Worm (Caenorhabditis elegans): ENCODE data around the gene chin-1.

chin-1 gene

ce11 chrIII:1053067-1053466, 16.1 kb upstream of the chin-1 start, which contains the start of gene fbxo-11.2:
fbxo-11.2 (minus strand) TSS chrIII:1053242.
- TF ChIP-seq sox-2 (GFP tag; IDR thresholded peaks at IDR 0.05) (peak; percentile 57), ceh-19 (GFP tag; optimal IDR thresholded peaks at IDR 0.05) (peak; percentile 2), K02D7.2 (tag; optimal IDR thresholded peaks at IDR 0.05) (no peak)

ce11 chrIII:1052291-1052690, 15.3 kb upstream of the chin-1 start:
- TF ChIP-seq dve-1 (tag; optimal IDR thresholded peaks at IDR 0.05) = peak; percentile 97
- no peak for TF ChIP-seq ref-2 (tag; optimal IDR thresholded peaks at IDR 0.05)

DNA sequence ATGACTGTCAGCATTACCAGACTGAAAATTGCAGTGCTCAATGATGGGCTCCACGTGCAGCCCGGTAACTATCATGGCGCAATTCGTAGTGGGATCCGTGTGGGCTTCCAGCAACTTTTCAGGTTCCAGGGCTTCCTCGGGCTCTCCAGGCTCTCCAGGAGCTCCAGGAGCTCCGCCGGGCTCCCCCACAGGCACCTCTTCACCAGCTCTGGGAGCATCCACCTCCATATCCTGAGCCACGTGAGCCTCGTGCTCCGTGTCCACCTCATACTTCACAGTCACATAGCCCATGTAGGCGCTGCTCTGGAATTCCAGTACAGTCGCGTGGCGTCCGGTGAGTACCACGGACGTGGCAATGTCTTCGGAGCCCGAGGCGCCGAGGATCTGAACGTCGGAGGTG, 14.9 kb upstream of the chin-1 start:
- TF ChIP-seq mec-3 (tag; optimal IDR thresholded peaks at IDR 0.05; ENCODE audit: borderline replicate concordance) (peak; percentile 35), lin-11 (tag; optimal IDR thresholded peaks at IDR 0.05) (no peak), zip-5 (tag; optimal IDR thresholded peaks at IDR 0.05) (no peak), fkh-6 (tag; optimal IDR thresholded peaks at IDR 0.05) (no peak), pqm-1 (tag; optimal IDR thresholded peaks at IDR 0.05) (no peak)

- no peak for TF ChIP-seq lim-6 (tag; optimal IDR thresholded peaks at IDR 0.05)
- no peak for TF ChIP-seq elt-2 (tag; optimal IDR thresholded peaks at IDR 0.05)
- no peak for TF ChIP-seq unc-86 (tag; optimal IDR thresholded peaks at IDR 0.05)
- no peak for TF ChIP-seq ceh-48 (tag; optimal IDR thresholded peaks at IDR 0.05)
- TF ChIP-seq ceh-19 (GFP tag; optimal IDR thresholded peaks at IDR 0.05) = no peak
- no peak for TF ChIP-seq pag-3 (tag; optimal IDR thresholded peaks at IDR 0.05; ENCODE audit: borderline replicate concordance)
- TF ChIP-seq ztf-16 (tag; optimal IDR thresholded peaks at IDR 0.05) = no peak
- no peak for TF ChIP-seq pha-4 (tag; optimal IDR thresholded peaks at IDR 0.05)
- no peak for TF ChIP-seq ceh-2 (tag; optimal IDR thresholded peaks at IDR 0.05)
- no peak for TF ChIP-seq F13H6.1 (tag; optimal IDR thresholded peaks at IDR 0.05)
- no peak for TF ChIP-seq pax-1 (tag; optimal IDR thresholded peaks at IDR 0.05)
- no peak for TF ChIP-seq K09A11.1 (tag; optimal IDR thresholded peaks at IDR 0.05; ENCODE audit: insufficient read depth)
- no peak for TF ChIP-seq dmd-4 (tag; optimal IDR thresholded peaks at IDR 0.05; ENCODE audit: borderline replicate concordance)
- TF ChIP-seq sox-2 (GFP tag; IDR thresholded peaks at IDR 0.05) = no peak
- TF ChIP-seq nhr-11 (tag; optimal IDR thresholded peaks at IDR 0.05) = no peak
- TF ChIP-seq C08G9.2 (tag; optimal IDR thresholded peaks at IDR 0.05) = no peak
- no peak for TF ChIP-seq tbx-7 (tag; optimal IDR thresholded peaks at IDR 0.05)
- no peak for TF ChIP-seq hlh-15 (tag; optimal IDR thresholded peaks at IDR 0.05)
These were observed 6.8 kb upstream of the chin-1 start for ce11 chrIII:1043790-1044189.

DNA sequence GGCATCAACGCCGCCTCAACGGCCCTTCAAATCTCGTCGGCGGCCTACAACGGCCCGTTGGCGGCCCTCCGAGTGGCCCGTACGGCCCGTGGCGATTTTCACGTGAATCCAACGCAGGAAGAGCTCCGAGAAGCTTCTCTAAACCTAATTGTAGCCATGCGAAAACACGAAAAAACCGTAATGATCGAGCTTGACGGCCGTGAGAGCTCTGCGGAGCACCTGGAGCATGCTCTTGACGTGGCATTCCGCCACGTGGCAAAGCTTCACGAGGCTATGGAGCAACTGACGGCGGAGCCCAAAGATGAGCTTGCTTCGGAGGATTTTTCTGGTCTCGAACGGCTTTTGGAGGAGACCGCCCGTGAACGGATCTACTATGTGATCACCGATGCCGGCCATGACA, 3.0 kb upstream of the chin-1 start:
- TF ChIP-seq elt-2 (tag; optimal IDR thresholded peaks at IDR 0.05) = no peak
- TF ChIP-seq lin-11 (tag; optimal IDR thresholded peaks at IDR 0.05) = no peak
- no peak for TF ChIP-seq elt-4 (tag; optimal IDR thresholded peaks at IDR 0.05)
- no peak for TF ChIP-seq lim-6 (tag; optimal IDR thresholded peaks at IDR 0.05)
- no peak for TF ChIP-seq pha-2 (tag; optimal IDR thresholded peaks at IDR 0.05)
- TF ChIP-seq ceh-14 (tag; optimal IDR thresholded peaks at IDR 0.05) = no peak
- no peak for TF ChIP-seq odd-2 (tag; optimal IDR thresholded peaks at IDR 0.05)
- no peak for TF ChIP-seq pros-1 (tag; optimal IDR thresholded peaks at IDR 0.05)
- no peak for TF ChIP-seq nhr-232 (tag; optimal IDR thresholded peaks at IDR 0.05)
- no peak for TF ChIP-seq ahr-1 (tag; optimal IDR thresholded peaks at IDR 0.05)
- TF ChIP-seq fkh-6 (tag; optimal IDR thresholded peaks at IDR 0.05) = no peak
- TF ChIP-seq ceh-24 (tag; optimal IDR thresholded peaks at IDR 0.05) = no peak

DNA sequence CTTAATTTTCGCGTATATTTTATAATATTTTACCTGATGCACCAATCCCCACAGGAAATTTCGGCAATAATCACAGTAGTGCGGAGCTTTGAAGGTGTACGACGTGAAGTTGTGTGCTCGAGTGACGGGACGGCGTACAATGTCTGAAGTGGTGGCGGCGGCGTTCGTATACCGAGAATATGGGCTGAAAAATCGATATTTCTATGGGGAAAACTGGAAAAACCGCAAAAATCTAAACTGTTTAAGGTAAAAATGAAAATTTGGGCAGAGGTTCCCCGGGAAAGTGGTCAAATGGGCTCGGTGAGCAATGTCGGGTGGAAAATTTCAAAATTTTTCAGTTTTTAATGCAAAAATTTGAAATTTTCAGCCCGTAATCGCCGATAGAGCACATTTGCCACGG, 2.2 kb downstream of the chin-1 start:
- TF ChIP-seq hlh-6 (tag; optimal IDR thresholded peaks at IDR 0.05) (no peak), pros-1 (tag; optimal IDR thresholded peaks at IDR 0.05) (no peak), zip-5 (tag; optimal IDR thresholded peaks at IDR 0.05) (no peak), C38D4.7 (GFP tag; optimal IDR thresholded peaks at IDR 0.05) (no peak), pha-2 (tag; optimal IDR thresholded peaks at IDR 0.05) (no peak), ceh-14 (tag; optimal IDR thresholded peaks at IDR 0.05) (no peak), mec-3 (tag; optimal IDR thresholded peaks at IDR 0.05; ENCODE audit: borderline replicate concordance) (no peak), unc-55 (GFP tag; optimal IDR thresholded peaks at IDR 0.05) (no peak), nfya-1 (tag; optimal IDR thresholded peaks at IDR 0.05) (no peak), syd-9 (tag; optimal IDR thresholded peaks at IDR 0.05) (no peak), K09A11.1 (tag; optimal IDR thresholded peaks at IDR 0.05; ENCODE audit: insufficient read depth) (no peak), ceh-2 (tag; optimal IDR thresholded peaks at IDR 0.05) (no peak), tbx-7 (tag; optimal IDR thresholded peaks at IDR 0.05) (no peak), elt-2 (tag; optimal IDR thresholded peaks at IDR 0.05) (no peak), hlh-13 (GFP tag; optimal IDR thresholded peaks at IDR 0.05) (no peak), elt-4 (tag; optimal IDR thresholded peaks at IDR 0.05) (no peak), hlh-8 (tag; optimal IDR thresholded peaks at IDR 0.05) (no peak), nhr-232 (tag; optimal IDR thresholded peaks at IDR 0.05) (no peak)
